Fruit fly (Drosophila melanogaster) whole organism, embryonic: Measurements from ENCODE around the gene cv-c.

Experiments used
- CG11398 ChIP-seq: fragments of 200-800 bp; sonication (Bioruptor generic); optimal IDR thresholded peaks from 2 replicates; lab custom pipeline; 2016; ENCODE audit warnings: missing biosample characterization, missing genetic modification characterization
- CG11695 ChIP-seq: fragments of 200-800 bp; sonication (Bioruptor generic); IDR thresholded peaks from 3 replicates; pipeline ENCODE4 v1.3.6; 2022; ENCODE audit warnings: missing biosample characterization, missing genetic modification characterization
- CG12071 ChIP-seq: fragments of 200-800 bp; sonication (Bioruptor generic); optimal IDR thresholded peaks from 3 replicates; lab custom pipeline; 2018; ENCODE audit warnings: missing biosample characterization, mild to moderate bottlenecking, missing genetic modification characterization
- CG13123 ChIP-seq: fragments of 200-800 bp; sonication (Bioruptor generic); optimal IDR thresholded peaks from 2 replicates; lab custom pipeline; 2016; ENCODE audit warnings: missing biosample characterization, missing genetic modification characterization
- CG13894 ChIP-seq: fragments of 200-800 bp; sonication (Bioruptor generic); optimal IDR thresholded peaks from 3 replicates; lab custom pipeline; 2018; ENCODE audit warnings: missing biosample characterization, mild to moderate bottlenecking, missing genetic modification characterization, moderate library complexity
- CG1792 ChIP-seq: fragments of 200-800 bp; sonication (Bioruptor generic); optimal IDR thresholded peaks from 2 replicates; lab custom pipeline; 2016; ENCODE audit warnings: missing biosample characterization, missing genetic modification characterization
- CG18011 ChIP-seq: fragments of 200-800 bp; sonication (Bioruptor generic); optimal IDR thresholded peaks from 2 replicates; lab custom pipeline; 2017; ENCODE audit warnings: missing biosample characterization, missing genetic modification characterization, mild to moderate bottlenecking, moderate library complexity, missing genotype
- CG2889 ChIP-seq: fragments of 200-800 bp; sonication (Bioruptor generic); IDR thresholded peaks from 3 replicates; pipeline ENCODE4 v1.3.6; 2022; ENCODE audit warnings: missing biosample characterization, missing genetic modification characterization
- CG3065 ChIP-seq: fragments of 200-800 bp; sonication (Bioruptor generic); optimal IDR thresholded peaks from 2 replicates; lab custom pipeline; 2016; ENCODE audit warnings: missing biosample characterization, missing genetic modification characterization
- CG3407 ChIP-seq: fragments of 200-800 bp; sonication (Bioruptor generic); optimal IDR thresholded peaks from 2 replicates; lab custom pipeline; 2018; ENCODE audit warnings: missing biosample characterization, mild to moderate bottlenecking, missing genetic modification characterization
- CG4617 ChIP-seq: fragments of 200-800 bp; sonication (Bioruptor generic); optimal IDR thresholded peaks from 3 replicates; lab custom pipeline; 2016; ENCODE audit warnings: missing biosample characterization, missing genetic modification characterization, borderline replicate concordance
- CG7271 ChIP-seq: fragments of 200-800 bp; sonication (Bioruptor generic); optimal IDR thresholded peaks from 2 replicates; lab custom pipeline; 2018; ENCODE audit warnings: missing biosample characterization, mild to moderate bottlenecking, missing genetic modification characterization, moderate library complexity
- CG9797 ChIP-seq: fragments of 200-800 bp; sonication (Bioruptor generic); optimal IDR thresholded peaks from 3 replicates; lab custom pipeline; 2018; ENCODE audit warnings: missing biosample characterization, mild to moderate bottlenecking, missing genetic modification characterization
- Camta ChIP-seq: fragments of 200-800 bp; sonication (Bioruptor generic); optimal IDR thresholded peaks from 2 replicates; lab custom pipeline; 2016; ENCODE audit warnings: missing biosample characterization, missing genetic modification characterization
- D19A ChIP-seq: fragments of 200-800 bp; optimal IDR thresholded peaks from 3 replicates; lab custom pipeline; 2019; ENCODE audit warnings: missing biosample characterization, mild to moderate bottlenecking, missing genetic modification characterization, moderate library complexity
- Dfd ChIP-seq, 2 experiments: fragments of >200 bp; optimal IDR thresholded peaks; 2 replicates each; lab custom pipeline; 2017; ENCODE audit warnings: missing biosample characterization in 2 of 2, missing genetic modification characterization in 2 of 2
- Dip2 ChIP-seq: fragments of 200-800 bp; sonication (Bioruptor generic); IDR thresholded peaks from 2 replicates; pipeline ENCODE4 v1.3.6; 2022; ENCODE audit warnings: missing biosample characterization, missing genetic modification characterization
- Dref ChIP-seq: fragments of 200-800 bp; sonication (Bioruptor generic); IDR thresholded peaks from 2 replicates; pipeline ENCODE4 v1.3.6; 2022; ENCODE audit warnings: missing biosample characterization, missing genetic modification characterization
- Eip74EF ChIP-seq, 2 experiments: fragments of 200-800 bp in 1 of 2; fragments of >200 bp in 1 of 2; sonication (Bioruptor generic) in 1 of 2; optimal IDR thresholded peaks; 2 replicates each; lab custom pipeline; 2017 to 2019; ENCODE audit warnings: missing biosample characterization in 2 of 2, missing genetic modification characterization in 2 of 2, mild to moderate bottlenecking in 1 of 2, moderate library complexity in 1 of 2
- Elba2 ChIP-seq: fragments of 200-800 bp; sonication (Bioruptor generic); optimal IDR thresholded peaks from 3 replicates; lab custom pipeline; 2016; ENCODE audit warnings: missing biosample characterization, missing genetic modification characterization
- GATAe ChIP-seq: fragments of 200-800 bp; sonication (Bioruptor generic); conservative IDR thresholded peaks from 2 replicates; pipeline ENCODE4 v1.3.6; 2022; ENCODE audit warnings: missing biosample characterization, missing genetic modification characterization
- Gug ChIP-seq: fragments of 200-800 bp; sonication (Bioruptor generic); IDR thresholded peaks from 4 replicates; pipeline ENCODE4 v1.3.6; 2022; ENCODE audit warnings: missing biosample characterization, missing genetic modification characterization
- HLH4C ChIP-seq: fragments of 200-800 bp; sonication (Bioruptor generic); IDR thresholded peaks from 3 replicates; pipeline ENCODE4 v1.3.6; 2022; ENCODE audit warnings: missing biosample characterization, missing genetic modification characterization; ENCODE audit not compliant: partially characterized antibody
- Lpt ChIP-seq: fragments of >200 bp; optimal IDR thresholded peaks from 2 replicates; lab custom pipeline; 2018; ENCODE audit warnings: missing biosample characterization, missing genetic modification characterization
- Med ChIP-seq: fragments of 200-800 bp; sonication (Bioruptor generic); peaks from one replicate; lab custom pipeline; 2016; ENCODE audit warnings: missing biosample characterization, missing genetic modification characterization, mild to moderate bottlenecking, inconsistent platforms, moderate library complexity
- Meics ChIP-seq: fragments of 200-800 bp; sonication (Bioruptor generic); optimal IDR thresholded peaks from 2 replicates; lab custom pipeline; 2017; ENCODE audit warnings: missing biosample characterization, mild to moderate bottlenecking, missing genetic modification characterization
- NFAT ChIP-seq: fragments of 200-800 bp; sonication (Bioruptor generic); IDR thresholded peaks from 2 replicates; pipeline ENCODE4 v1.3.6; 2022; ENCODE audit warnings: missing biosample characterization, missing genetic modification characterization
- Nf-YC ChIP-seq: fragments of 200-800 bp; optimal IDR thresholded peaks from 3 replicates; lab custom pipeline; 2019; ENCODE audit warnings: missing biosample characterization, mild to moderate bottlenecking, missing genetic modification characterization, moderate library complexity
- Opbp ChIP-seq: fragments of 200-800 bp; sonication (Bioruptor generic); IDR thresholded peaks from 3 replicates; pipeline ENCODE4 v1.3.6; 2022; ENCODE audit warnings: missing biosample characterization, missing genetic modification characterization; ENCODE audit not compliant: partially characterized antibody
- Poxn ChIP-seq: fragments of 200-800 bp; sonication (Bioruptor generic); IDR thresholded peaks from 2 replicates; pipeline ENCODE4 v1.3.6; 2022; ENCODE audit warnings: missing biosample characterization, missing genetic modification characterization
- Ptx1 ChIP-seq: fragments of 200-800 bp; sonication (Bioruptor generic); IDR thresholded peaks from 2 replicates; pipeline ENCODE4 v1.3.6; 2022; ENCODE audit warnings: missing biosample characterization, missing genetic modification characterization
- Rfx ChIP-seq: fragments of 200-800 bp; sonication (Bioruptor generic); IDR thresholded peaks from 2 replicates; pipeline ENCODE4 v1.3.6; 2022; ENCODE audit warnings: missing biosample characterization, missing genetic modification characterization
- Xrp1 ChIP-seq: fragments of 200-800 bp; sonication (Bioruptor generic); IDR thresholded peaks from 2 replicates; pipeline ENCODE4 v1.3.6; 2022; ENCODE audit warnings: missing biosample characterization, missing genetic modification characterization
- btn ChIP-seq: fragments of 200-800 bp; sonication (Bioruptor generic); optimal IDR thresholded peaks from 2 replicates; lab custom pipeline; 2016; ENCODE audit warnings: missing biosample characterization, missing genetic modification characterization
- chif ChIP-seq, 2 experiments: fragments of 200-800 bp; sonication (Bioruptor generic); optimal IDR thresholded peaks; 3 replicates each; lab custom pipeline; 2016; ENCODE audit warnings: missing biosample characterization in 2 of 2, missing genetic modification characterization in 2 of 2
- chm ChIP-seq: fragments of 200-800 bp; sonication (Bioruptor generic); IDR thresholded peaks from 2 replicates; pipeline ENCODE4 v1.3.6; 2022; ENCODE audit warnings: missing biosample characterization, missing genetic modification characterization
- cwo ChIP-seq: fragments of 200-800 bp; sonication (Bioruptor generic); optimal IDR thresholded peaks from 3 replicates; lab custom pipeline; 2017; ENCODE audit warnings: missing biosample characterization, missing genetic modification characterization, mild to moderate bottlenecking, moderate library complexity, missing genetic modification reagents
- disco-r ChIP-seq: fragments of 200-800 bp; sonication (Bioruptor generic); optimal IDR thresholded peaks from 2 replicates; lab custom pipeline; 2016; ENCODE audit warnings: missing biosample characterization, missing genetic modification characterization
- ewg ChIP-seq: fragments of 200-800 bp; sonication (Bioruptor generic); optimal IDR thresholded peaks from 3 replicates; lab custom pipeline; 2017; ENCODE audit warnings: mild to moderate bottlenecking, missing biosample characterization, missing genetic modification reagents, missing genetic modification characterization
- maf-S ChIP-seq: fragments of 200-800 bp; sonication (Bioruptor generic); optimal IDR thresholded peaks from 2 replicates; lab custom pipeline; 2016; ENCODE audit warnings: missing biosample characterization, missing genetic modification characterization
- mirr ChIP-seq: fragments of 200-800 bp; sonication (Bioruptor generic); optimal IDR thresholded peaks from 3 replicates; lab custom pipeline; 2018; ENCODE audit warnings: missing biosample characterization, mild to moderate bottlenecking, missing genetic modification characterization
- p53 ChIP-seq: fragments of 200-800 bp; sonication (Bioruptor generic); optimal IDR thresholded peaks from 2 replicates; lab custom pipeline; 2016; ENCODE audit warnings: missing biosample characterization, missing genetic modification characterization
- pb ChIP-seq: fragments of 200-800 bp; sonication (Bioruptor generic); optimal IDR thresholded peaks from 3 replicates; lab custom pipeline; 2016; ENCODE audit warnings: missing biosample characterization, missing genetic modification characterization
- peb ChIP-seq: fragments of 200-800 bp; sonication (Bioruptor generic); IDR thresholded peaks from 2 replicates; pipeline ENCODE4 v1.3.6; 2022; ENCODE audit warnings: missing biosample characterization, missing genetic modification characterization
- pzg ChIP-seq: fragments of 200-800 bp; sonication (Bioruptor generic); optimal IDR thresholded peaks from 3 replicates; lab custom pipeline; 2018; ENCODE audit warnings: missing biosample characterization, mild to moderate bottlenecking, missing genetic modification characterization, moderate library complexity
- scrt ChIP-seq: fragments of 200-800 bp; sonication (Bioruptor generic); optimal IDR thresholded peaks from 2 replicates; lab custom pipeline; 2018; ENCODE audit warnings: missing biosample characterization, mild to moderate bottlenecking, missing genetic modification characterization, moderate library complexity
- shn ChIP-seq: fragments of 200-800 bp; sonication (Bioruptor generic); optimal IDR thresholded peaks from 3 replicates; lab custom pipeline; 2016; ENCODE audit warnings: missing biosample characterization, missing genetic modification characterization
- sob ChIP-seq: fragments of 200-800 bp; sonication (Bioruptor generic); IDR thresholded peaks from 2 replicates; pipeline ENCODE4 v1.3.6; 2022; ENCODE audit warnings: missing biosample characterization, missing genetic modification characterization
- ssp ChIP-seq: fragments of 200-800 bp; sonication (Bioruptor generic); IDR thresholded peaks from 2 replicates; pipeline ENCODE4 v1.3.6; 2022; ENCODE audit warnings: missing biosample characterization, missing genetic modification characterization
- unpg ChIP-seq: fragments of 200-800 bp; sonication (Bioruptor generic); optimal IDR thresholded peaks from 3 replicates; lab custom pipeline; 2018; ENCODE audit warnings: missing biosample characterization, mild to moderate bottlenecking, missing genetic modification characterization, moderate library complexity

The cv-c gene

dm6 chr3R:14473574-14473973 lies 7.9 kb downstream of the cv-c start (continued):
- TF ChIP-seq maf-S, result no peak
- TF ChIP-seq peb, result 0 out of 2 replicates have a peak, but pooled peaks have one; percentile 51
- TF ChIP-seq unpg, result peak; percentile 60
- no peak for TF ChIP-seq btn
- peak; percentile 8 to 44 for TF ChIP-seq chif (GFP tag; optimal IDR thresholded peaks at IDR 0.05; lab: Kevin White, UChicago)
- peak; percentile 46 for TF ChIP-seq shn (GFP tag; lab: Kevin White, UChicago)
- peak; percentile 2 for TF ChIP-seq ewg (GFP tag; lab: Kevin White, UChicago)
- no peak for TF ChIP-seq CG11398 (GFP tag; lab: Kevin White, UChicago)
- no peak for TF ChIP-seq Eip74EF (GFP tag; optimal IDR thresholded peaks at IDR 0.05; lab: Kevin White, UChicago)
- peak; percentile 44; the same call in 2 of the 4 replicates for TF ChIP-seq Gug
- TF ChIP-seq Dfd (GFP tag; optimal IDR thresholded peaks at IDR 0.05; lab: Kevin White, UChicago), result no peak
- TF ChIP-seq Ptx1 (GFP tag; lab: Robert Waterston, UW), result peak; percentile 58
- TF ChIP-seq ssp (GFP tag; lab: Robert Waterston, UW), result no peak
- no peak for TF ChIP-seq CG13123 (GFP tag; lab: Kevin White, UChicago)
- TF ChIP-seq Camta (GFP tag; lab: Kevin White, UChicago), result peak; percentile 23
- peak; percentile 34 for TF ChIP-seq disco-r (GFP tag; lab: Kevin White, UChicago)
- TF ChIP-seq D19A, result peak; percentile 20
- TF ChIP-seq Dref (GFP tag; lab: Robert Waterston, UW), result no peak
- no peak for TF ChIP-seq CG18011 (GFP tag; lab: Kevin White, UChicago)
- TF ChIP-seq Nf-YC, result no peak
- no peak for TF ChIP-seq CG4617 (GFP tag; lab: Kevin White, UChicago)
- no peak for TF ChIP-seq pzg
- TF ChIP-seq pb (GFP tag; lab: Kevin White, UChicago), result no peak
- no peak for TF ChIP-seq GATAe (GFP tag; lab: Robert Waterston, UW)
- peak; percentile 55 for TF ChIP-seq NFAT (GFP tag; lab: Robert Waterston, UW)
- no peak for TF ChIP-seq Elba2 (GFP tag; lab: Kevin White, UChicago)
- peak; percentile 55; the same call in 1 of the 2 replicates for TF ChIP-seq Xrp1 (GFP tag; lab: Robert Waterston, UW)
- TF ChIP-seq CG11695 (GFP tag; lab: Robert Waterston, UW), result peak; percentile 69; the same call in 2 of the 3 replicates
- TF ChIP-seq Opbp (GFP tag; lab: Robert Waterston, UW), result no peak
- TF ChIP-seq CG12071 (GFP tag; lab: Kevin White, UChicago), result peak; percentile 45
- TF ChIP-seq, all 482 proteins: peak for 246

dm6 chr3R:14472580-14473353 lies 8.7 kb downstream of the cv-c start:
- TF ChIP-seq CG7271, result no peak
- TF ChIP-seq CG13894 (tag; lab: Kevin White, UChicago), result peak; percentile 13
- no peak for TF ChIP-seq scrt (GFP tag; lab: Kevin White, UChicago)
- TF ChIP-seq sob, result peak; percentile 20; the same call in 1 of the 2 replicates
- TF ChIP-seq mirr (GFP tag; lab: Kevin White, UChicago), result peak; percentile 27
- TF ChIP-seq HLH4C (GFP tag; lab: Robert Waterston, UW), result no peak
- peak; percentile 83 for TF ChIP-seq Med
- TF ChIP-seq CG11695 (GFP tag; lab: Robert Waterston, UW), result no peak
- TF ChIP-seq Rfx, result peak; percentile 29; the same call in 1 of the 2 replicates
- no peak for TF ChIP-seq CG3065 (GFP tag; lab: Kevin White, UChicago)
- peak; percentile 24 for TF ChIP-seq CG3407
- no peak for TF ChIP-seq CG2889 (GFP tag; lab: Robert Waterston, UW)
- TF ChIP-seq CG9797 (GFP tag; lab: Kevin White, UChicago), result no peak
- TF ChIP-seq p53 (GFP tag; lab: Kevin White, UChicago), result no peak
- peak; percentile 41 for TF ChIP-seq Meics (GFP tag; lab: Kevin White, UChicago)
- TF ChIP-seq chm (GFP tag; lab: Robert Waterston, UW), result 0 out of 2 replicates have a peak, but pooled peaks have one; percentile 11
- TF ChIP-seq cwo, result peak; percentile 63
- no peak for TF ChIP-seq Poxn (GFP tag; lab: Robert Waterston, UW)
- no peak for TF ChIP-seq Dip2 (GFP tag; lab: Robert Waterston, UW)
- TF ChIP-seq Lpt, result no peak
- TF ChIP-seq CG1792 (GFP tag; lab: Kevin White, UChicago), result no peak
